Worm (Caenorhabditis elegans) whole organism, young adult: ENCODE data around the gene tnt-2.
A peak's percentile ranks its signal among the peaks of the same experiment; 100 is the strongest.

Experiments used
- B0019.2 ChIP-seq: fragments of 200-800 bp; sonication (Bioruptor generic); conservative IDR thresholded peaks from 2 replicates; pipeline ENCODE4 v1.3.6; 2022; ENCODE audit warnings: missing genetic modification reagents, missing genetic modification characterization, missing compliant biosample characterization
- F10E7.11 ChIP-seq: sonication (generic microtip); optimal IDR thresholded peaks from 2 replicates; lab custom pipeline; 2017; ENCODE audit warnings: mild to moderate bottlenecking, missing genetic modification characterization, moderate library complexity, missing compliant biosample characterization
- F37B4.10 ChIP-seq: fragments of 200-800 bp; sonication (Bioruptor generic); IDR thresholded peaks from 2 replicates; pipeline ENCODE4 v1.3.6; 2022; ENCODE audit warnings: missing genetic modification characterization, missing compliant biosample characterization
- F39B2.1 ChIP-seq: fragments of 200-800 bp; sonication (Bioruptor generic); IDR thresholded peaks from 2 replicates; pipeline ENCODE4 v1.3.6; 2022; ENCODE audit warnings: missing genetic modification reagents, missing genetic modification characterization, missing compliant biosample characterization
- F52B5.7 ChIP-seq: sonication (generic microtip); optimal IDR thresholded peaks from 2 replicates; lab custom pipeline; 2016; ENCODE audit warnings: mild to moderate bottlenecking, missing genetic modification characterization, missing compliant biosample characterization
- K12H6.12 ChIP-seq: fragments of 200-800 bp; sonication (Bioruptor generic); optimal IDR thresholded peaks from 2 replicates; lab custom pipeline; 2018; ENCODE audit warnings: mild to moderate bottlenecking, missing genetic modification characterization, missing compliant biosample characterization
- T26A5.8 ChIP-seq: sonication (generic microtip); optimal IDR thresholded peaks from 2 replicates; lab custom pipeline; 2016; ENCODE audit warnings: missing genetic modification characterization, missing compliant biosample characterization
- ama-1 ChIP-seq, 3 experiments: fragments of 150-350 bp in 1 of 3; sonication (generic microtip) in 2 of 3; optimal IDR thresholded peaks; 2 replicates each; lab custom pipeline; 2014 to 2018; ENCODE audit warnings: missing biosample characterization in 2 of 3, missing genetic modification characterization in 2 of 3, missing genetic modification reagents in 2 of 3
- aptf-2 ChIP-seq: fragments of 200-800 bp; sonication (Bioruptor generic); conservative IDR thresholded peaks from 2 replicates; pipeline ENCODE4 v1.3.6; 2022; ENCODE audit warnings: missing genetic modification reagents, missing genetic modification characterization, missing compliant biosample characterization
- aptf-3 ChIP-seq: fragments of 200-800 bp; sonication (Bioruptor generic); IDR thresholded peaks from 2 replicates; pipeline ENCODE4 v1.3.6; 2022; ENCODE audit warnings: missing genetic modification characterization, missing compliant biosample characterization
- attf-3 ChIP-seq: fragments of 200-800 bp; sonication (Bioruptor generic); conservative IDR thresholded peaks from 2 replicates; pipeline ENCODE4 v1.3.6; 2022; ENCODE audit warnings: missing genetic modification reagents, missing genetic modification characterization, missing compliant biosample characterization
- cebp-1 ChIP-seq, 2 experiments: fragments of 200-800 bp in 1 of 2; sonication (Bioruptor generic) in 1 of 2; sonication (generic microtip) in 1 of 2; IDR thresholded peaks in 1 of 2; optimal IDR thresholded peaks in 1 of 2; 2 replicates each; pipeline versions ENCODE4 v1.3.6 to Lab custom; 2017 to 2022; ENCODE audit warnings: missing compliant biosample characterization in 2 of 2, missing genetic modification characterization in 2 of 2, mild to moderate bottlenecking in 1 of 2, missing genetic modification reagents in 1 of 2, moderate library complexity in 1 of 2
- cebp-2 ChIP-seq: fragments of 200-800 bp; sonication (Bioruptor generic); IDR thresholded peaks from 2 replicates; pipeline ENCODE4 v1.3.6; 2022; ENCODE audit warnings: missing genetic modification characterization, missing compliant biosample characterization
- ceh-79 ChIP-seq: sonication (generic microtip); optimal IDR thresholded peaks from 2 replicates; lab custom pipeline; 2017; ENCODE audit warnings: mild to moderate bottlenecking, missing genetic modification characterization, missing compliant biosample characterization
- dox-1 ChIP-seq: fragments of 200-800 bp; sonication (Bioruptor generic); IDR thresholded peaks from 2 replicates; pipeline ENCODE4 v1.3.6; 2022; ENCODE audit warnings: missing genetic modification reagents, missing genetic modification characterization, missing compliant biosample characterization
- dpff-1 ChIP-seq: sonication (generic microtip); optimal IDR thresholded peaks from 2 replicates; lab custom pipeline; 2017; ENCODE audit warnings: mild to moderate bottlenecking, missing genetic modification characterization, missing compliant biosample characterization
- dpl-1 ChIP-seq: fragments of 150-350 bp; optimal IDR thresholded peaks from 2 replicates; lab custom pipeline; 2014; ENCODE audit warnings: missing biosample characterization, missing genetic modification reagents, missing genetic modification characterization
- fkh-3 ChIP-seq: sonication (generic microtip); optimal IDR thresholded peaks from 2 replicates; lab custom pipeline; 2016; ENCODE audit warnings: mild to moderate bottlenecking, missing genetic modification characterization, missing compliant biosample characterization
- gei-17 ChIP-seq: fragments of 200-800 bp; sonication (Bioruptor generic); optimal IDR thresholded peaks from 2 replicates; lab custom pipeline; 2018; ENCODE audit warnings: mild to moderate bottlenecking, missing genetic modification characterization, missing compliant biosample characterization
- hmg-1.2 ChIP-seq: fragments of 200-800 bp; sonication (Bioruptor generic); IDR thresholded peaks from 2 replicates; pipeline ENCODE4 v1.3.6; 2022; ENCODE audit warnings: missing genetic modification reagents, missing genetic modification characterization, missing compliant biosample characterization
- lin-35 ChIP-seq, 3 experiments: fragments of 150-350 bp in 2 of 3; sonication (generic microtip) in 1 of 3; optimal IDR thresholded peaks; 2 replicates each; lab custom pipeline; 2014 to 2018; ENCODE audit warnings: missing biosample characterization in 3 of 3, missing genetic modification characterization in 3 of 3, missing genetic modification reagents in 3 of 3
- lin-54 ChIP-seq: fragments of 200-800 bp; sonication (Bioruptor generic); optimal IDR thresholded peaks from 2 replicates; lab custom pipeline; 2018; ENCODE audit warnings: mild to moderate bottlenecking, missing genetic modification characterization, missing compliant biosample characterization
- lsy-27 ChIP-seq: sonication (generic microtip); optimal IDR thresholded peaks from 2 replicates; lab custom pipeline; 2017; ENCODE audit warnings: missing genetic modification characterization, mild to moderate bottlenecking, missing compliant biosample characterization, antibody characterized with exemption, missing genotype, borderline replicate concordance; ENCODE audit not compliant: insufficient read depth
- mcd-1 ChIP-seq: fragments of 200-800 bp; sonication (Bioruptor generic); IDR thresholded peaks from 2 replicates; pipeline ENCODE4 v1.3.6; 2022; ENCODE audit warnings: missing genetic modification reagents, missing genetic modification characterization, missing compliant biosample characterization
- mes-4 ChIP-seq: sonication (generic microtip); optimal IDR thresholded peaks from 2 replicates; lab custom pipeline; 2016; ENCODE audit warnings: missing genotype, missing genetic modification characterization, missing compliant biosample characterization
- mxl-1 ChIP-seq: sonication (generic microtip); optimal IDR thresholded peaks from 2 replicates; lab custom pipeline; 2016; ENCODE audit warnings: missing genetic modification characterization, missing compliant biosample characterization
- nhr-120 ChIP-seq: fragments of 200-800 bp; sonication (Bioruptor generic); IDR thresholded peaks from 2 replicates; pipeline ENCODE4 v1.3.6; 2022; ENCODE audit warnings: missing genetic modification characterization, missing compliant biosample characterization
- nhr-80 ChIP-seq: sonication (generic microtip); optimal IDR thresholded peaks from 2 replicates; lab custom pipeline; 2016; ENCODE audit warnings: missing genetic modification characterization, missing compliant biosample characterization
- sea-2 ChIP-seq: fragments of 200-800 bp; sonication (Bioruptor generic); IDR thresholded peaks from 2 replicates; pipeline ENCODE4 v1.3.6; 2022; ENCODE audit warnings: missing genetic modification characterization, missing compliant biosample characterization
- snpc-4 ChIP-seq, 5 experiments: fragments of 150-350 bp in 1 of 5; sonication (generic microtip) in 4 of 5; optimal IDR thresholded peaks; 2 replicates each; lab custom pipeline; 2014 to 2018; ENCODE audit warnings: missing genetic modification characterization in 5 of 5, missing biosample characterization in 3 of 5, antibody characterized with exemption in 2 of 5, mild to moderate bottlenecking in 2 of 5, missing compliant biosample characterization in 2 of 5, missing genotype in 2 of 5, moderate library complexity in 2 of 5, missing genetic modification reagents in 1 of 5
- sptf-2 ChIP-seq: fragments of 200-800 bp; sonication (Bioruptor generic); optimal IDR thresholded peaks from 2 replicates; lab custom pipeline; 2018; ENCODE audit warnings: mild to moderate bottlenecking, missing genetic modification characterization, missing compliant biosample characterization
- tbx-9 ChIP-seq: sonication (generic microtip); optimal IDR thresholded peaks from 2 replicates; lab custom pipeline; 2016; ENCODE audit warnings: borderline replicate concordance, missing genetic modification characterization, inconsistent platforms, missing compliant biosample characterization
- zfh-2 ChIP-seq: fragments of 200-800 bp; sonication (Bioruptor generic); conservative IDR thresholded peaks from 2 replicates; pipeline ENCODE4 v1.3.6; 2022; ENCODE audit warnings: missing genetic modification reagents, missing genetic modification characterization, missing compliant biosample characterization
- ztf-28 ChIP-seq: fragments of 200-800 bp; sonication (Bioruptor generic); IDR thresholded peaks from 2 replicates; pipeline ENCODE4 v1.3.6; 2022; ENCODE audit warnings: missing genetic modification reagents, missing genetic modification characterization, missing compliant biosample characterization

Gene tnt-2

DNA sequence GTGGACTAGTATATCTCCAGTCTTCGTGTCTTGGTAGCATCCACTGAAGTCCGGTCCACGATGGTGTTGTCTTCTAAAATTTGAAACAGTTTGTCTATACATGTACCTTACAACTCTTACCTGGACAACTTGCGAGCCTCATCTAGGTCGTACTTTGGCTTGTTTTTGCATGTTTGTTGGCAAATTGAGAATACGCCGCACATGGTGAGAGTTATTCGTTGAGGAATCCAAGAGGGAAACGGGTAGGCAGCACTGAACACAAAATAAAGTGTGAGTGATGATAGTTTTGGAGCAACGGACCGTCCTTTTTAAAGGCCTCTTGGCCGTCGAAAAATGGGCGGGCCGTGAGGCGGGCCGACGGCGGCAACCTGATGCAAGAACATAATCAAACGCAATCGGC lies 27.3 kb upstream of the tnt-2 start, which contains the start of gene asns-2:
TSS of gene asns-2 (minus strand) at position 282 of the 400 bp plus-strand sequence.
- TF ChIP-seq lin-54 (GFP tag; lab: Kevin White, UChicago) (no peak), sea-2 (GFP tag; lab: Robert Waterston, UW) (no peak), nhr-120 (no peak), mes-4 (tag; lab: Kevin White, UChicago) (no peak), lsy-27 (no peak), gei-17 (GFP tag; lab: Kevin White, UChicago) (no peak), F39B2.1 (GFP tag; lab: Robert Waterston, UW) (no peak), mxl-1 (no peak), tbx-9 (no peak), aptf-3 (GFP tag; lab: Robert Waterston, UW) (no peak), dpl-1 (GFP tag; lab: Kevin White, UChicago) (no peak), T26A5.8 (tag; lab: Kevin White, UChicago) (no peak), F37B4.10 (GFP tag; lab: Robert Waterston, UW) (no peak), aptf-2 (no peak), ama-1 (optimal IDR thresholded peaks at IDR 0.05; lab: Kevin White, UChicago) (no peak), ama-1 (GFP tag; optimal IDR thresholded peaks at IDR 0.05; lab: Kevin White, UChicago) (no peak), ceh-79 (tag; lab: Kevin White, UChicago) (no peak), mcd-1 (GFP tag; lab: Robert Waterston, UW) (no peak), snpc-4 (GFP tag; optimal IDR thresholded peaks at IDR 0.05; lab: Kevin White, UChicago) (no peak), snpc-4 (tag; optimal IDR thresholded peaks at IDR 0.05; lab: Kevin White, UChicago) (no peak), fkh-3 (no peak)

- TF ChIP-seq hmg-1.2 (GFP tag; lab: Robert Waterston, UW), result no peak
- TF ChIP-seq cebp-1 (GFP tag; IDR thresholded peaks at IDR 0.05; lab: Robert Waterston, UW), result no peak
- peak; percentile 4 for TF ChIP-seq cebp-1 (tag; optimal IDR thresholded peaks at IDR 0.05; lab: Kevin White, UChicago)
- peak; percentile 63 for TF ChIP-seq nhr-80 (tag; lab: Kevin White, UChicago)
These were observed 26.9 kb upstream of the tnt-2 start for ce11 chrX:8750209-8750608.

DNA sequence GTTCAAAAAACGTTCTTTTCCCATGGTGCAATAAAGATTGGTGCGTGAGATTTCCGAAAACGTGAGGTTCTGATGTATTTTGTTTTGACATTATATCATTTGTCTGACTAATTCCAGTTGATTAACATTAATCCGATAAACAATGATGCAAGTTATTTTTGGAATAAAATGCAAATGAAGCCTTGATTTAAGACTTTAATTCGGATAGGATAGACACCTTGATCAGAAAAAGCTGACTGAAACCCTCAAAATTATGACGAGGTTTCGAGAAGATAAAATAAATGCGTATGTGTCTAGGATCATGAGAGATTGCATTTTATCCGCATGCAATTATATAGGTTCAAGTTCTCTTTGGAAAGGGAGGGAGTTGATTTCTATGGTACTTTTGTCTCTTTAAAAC lies 22.2 kb upstream of the tnt-2 start:
- TF ChIP-seq F10E7.11 (tag; lab: Kevin White, UChicago) (no peak), ztf-28 (GFP tag; lab: Robert Waterston, UW) (no peak), B0019.2 (GFP tag; lab: Robert Waterston, UW) (no peak), F52B5.7 (tag; lab: Kevin White, UChicago) (no peak), attf-3 (GFP tag; lab: Robert Waterston, UW) (no peak), cebp-2 (GFP tag; lab: Robert Waterston, UW) (no peak), dox-1 (no peak), sptf-2 (no peak), lin-35 (GFP tag; optimal IDR thresholded peaks at IDR 0.05; lab: Kevin White, UChicago) (no peak), mxl-1 (no peak), zfh-2 (GFP tag; lab: Robert Waterston, UW) (no peak), K12H6.12 (tag; lab: Kevin White, UChicago) (no peak), dpff-1 (tag; lab: Kevin White, UChicago) (no peak)
